Worm (Caenorhabditis elegans): ENCODE measurements around the gene far-4.
A peak's percentile ranks its signal among the peaks of the same experiment; 100 is the strongest.

DNA sequence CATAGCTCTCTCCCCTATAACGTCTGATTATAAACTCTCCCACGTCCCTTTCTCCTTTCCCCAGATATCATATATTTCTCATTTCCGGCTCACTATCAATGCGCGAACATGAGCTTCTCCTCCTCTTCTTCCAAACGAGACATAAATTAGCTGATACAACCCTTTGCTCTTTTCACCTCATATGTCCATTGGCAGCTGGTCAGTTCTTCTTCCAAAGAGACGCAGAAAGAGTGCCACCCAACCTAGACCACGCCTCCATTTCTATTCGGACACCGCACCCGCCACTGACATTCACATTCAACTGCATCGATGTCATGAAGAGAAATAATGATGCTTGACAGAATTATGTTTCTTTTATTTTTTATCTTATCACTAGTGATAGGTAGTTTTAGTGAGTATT, 19.3 kb upstream of the far-4 start, which contains the start of gene fmi-1:
- TF ChIP-seq nhr-28 (tag; optimal IDR thresholded peaks at IDR 0.05) (no peak), ztf-11 (tag; optimal IDR thresholded peaks at IDR 0.05) (no peak), mep-1 (tag; optimal IDR thresholded peaks at IDR 0.05) (no peak), lsy-2 (tag; optimal IDR thresholded peaks at IDR 0.05) (no peak), unc-39 (tag; optimal IDR thresholded peaks at IDR 0.05) (no peak), sptf-1 (tag; optimal IDR thresholded peaks at IDR 0.05) (peak; percentile 21), ces-1 (GFP tag; optimal IDR thresholded peaks at IDR 0.05) (no peak), pha-4 (tag; optimal IDR thresholded peaks at IDR 0.05) (no peak), elt-1 (tag; optimal IDR thresholded peaks at IDR 0.05; ENCODE audit: borderline replicate concordance, insufficient read depth) (no peak), nhr-12 (tag; optimal IDR thresholded peaks at IDR 0.05) (no peak), lin-32 (GFP tag; optimal IDR thresholded peaks at IDR 0.05) (no peak), unc-62 (GFP tag; optimal IDR thresholded peaks at IDR 0.05) (no peak), snpc-4 (tag; optimal IDR thresholded peaks at IDR 0.05) (no peak), nhr-76 (tag; optimal IDR thresholded peaks at IDR 0.05) (no peak)
